Fruit fly (Drosophila melanogaster) whole organism, embryonic: Measurements from ENCODE around the gene CstF50.

Experiments used
- Atf3 ChIP-seq: fragments of 200-800 bp; sonication (Bioruptor generic); optimal IDR thresholded peaks from 3 replicates; lab custom pipeline; 2016; ENCODE audit warnings: missing biosample characterization, missing genetic modification characterization
- B-H2 ChIP-seq: fragments of 200-800 bp; sonication (Bioruptor generic); optimal IDR thresholded peaks from 2 replicates; lab custom pipeline; 2018; ENCODE audit warnings: missing biosample characterization, mild to moderate bottlenecking, missing genetic modification characterization
- CG10147 ChIP-seq: fragments of 200-800 bp; sonication (Bioruptor generic); optimal IDR thresholded peaks from 2 replicates; lab custom pipeline; 2019; ENCODE audit warnings: missing biosample characterization, mild to moderate bottlenecking, missing genetic modification characterization, moderate library complexity
- CG1024 ChIP-seq: fragments of 200-800 bp; sonication (Bioruptor generic); IDR thresholded peaks from 2 replicates; pipeline ENCODE4 v1.3.6; 2022; ENCODE audit warnings: missing biosample characterization, missing genetic modification characterization
- CG11504 ChIP-seq: fragments of 200-800 bp; sonication (Bioruptor generic); optimal IDR thresholded peaks from 3 replicates; lab custom pipeline; 2019; ENCODE audit warnings: missing biosample characterization, mild to moderate bottlenecking, missing genetic modification characterization, moderate library complexity
- CG17186 ChIP-seq: fragments of 200-800 bp; sonication (Bioruptor generic); optimal IDR thresholded peaks from 3 replicates; lab custom pipeline; 2017; ENCODE audit warnings: missing biosample characterization, missing genetic modification reagents, missing genetic modification characterization
- CG2116 ChIP-seq: fragments of 200-800 bp; sonication (Bioruptor generic); optimal IDR thresholded peaks from 3 replicates; lab custom pipeline; 2018; ENCODE audit warnings: missing biosample characterization, mild to moderate bottlenecking, missing genetic modification characterization
- CG31224 ChIP-seq: fragments of 200-800 bp; sonication (Bioruptor generic); IDR thresholded peaks from 2 replicates; pipeline ENCODE4 v1.3.6; 2022; ENCODE audit warnings: missing biosample characterization, missing genetic modification characterization
- CG34224 ChIP-seq: fragments of 200-800 bp; sonication (Bioruptor generic); IDR thresholded peaks from 3 replicates; pipeline ENCODE4 v1.3.6; 2022; ENCODE audit warnings: missing biosample characterization, missing genetic modification characterization; ENCODE audit not compliant: partially characterized antibody
- CG4282 ChIP-seq: fragments of 200-800 bp; sonication (Bioruptor generic); optimal IDR thresholded peaks from 2 replicates; lab custom pipeline; 2016; ENCODE audit warnings: missing biosample characterization, missing genetic modification characterization
- CG4707 ChIP-seq: fragments of 200-800 bp; sonication (Bioruptor generic); optimal IDR thresholded peaks from 2 replicates; lab custom pipeline; 2018; ENCODE audit warnings: missing biosample characterization, mild to moderate bottlenecking, missing genetic modification characterization, moderate library complexity
- CG6854 ChIP-seq: fragments of 200-800 bp; sonication (Bioruptor generic); optimal IDR thresholded peaks from 3 replicates; lab custom pipeline; 2017; ENCODE audit warnings: missing biosample characterization, mild to moderate bottlenecking, missing genetic modification characterization
- CG7839 ChIP-seq: fragments of 200-800 bp; sonication (Bioruptor generic); optimal IDR thresholded peaks from 3 replicates; lab custom pipeline; 2018; ENCODE audit warnings: missing biosample characterization, mild to moderate bottlenecking, missing genetic modification characterization, moderate library complexity
- CG8281 ChIP-seq: fragments of 200-800 bp; sonication (Bioruptor generic); optimal IDR thresholded peaks from 2 replicates; lab custom pipeline; 2018; ENCODE audit warnings: missing biosample characterization, mild to moderate bottlenecking, missing genetic modification characterization, moderate library complexity
- CG9215 ChIP-seq: fragments of 200-800 bp; sonication (Bioruptor generic); IDR thresholded peaks from 2 replicates; pipeline ENCODE4 v1.3.6; 2022; ENCODE audit warnings: missing biosample characterization, missing genetic modification characterization
- CrebB ChIP-seq: fragments of 200-800 bp; sonication (Bioruptor generic); optimal IDR thresholded peaks from 3 replicates; lab custom pipeline; 2018; ENCODE audit warnings: missing biosample characterization, mild to moderate bottlenecking, missing genetic modification characterization
- D19B ChIP-seq: fragments of 200-800 bp; sonication (Bioruptor generic); optimal IDR thresholded peaks from 2 replicates; lab custom pipeline; 2017; ENCODE audit warnings: missing biosample characterization, mild to moderate bottlenecking, missing genetic modification characterization
- Dbx ChIP-seq: fragments of 200-800 bp; sonication (Bioruptor generic); IDR thresholded peaks from 3 replicates; pipeline ENCODE4 v1.3.6; 2022; ENCODE audit warnings: missing biosample characterization, missing genetic modification characterization
- Dref ChIP-seq: fragments of 200-800 bp; sonication (Bioruptor generic); IDR thresholded peaks from 2 replicates; pipeline ENCODE4 v1.3.6; 2022; ENCODE audit warnings: missing biosample characterization, missing genetic modification characterization
- Fer1 ChIP-seq: fragments of 200-800 bp; sonication (Bioruptor generic); optimal IDR thresholded peaks from 2 replicates; lab custom pipeline; 2017; ENCODE audit warnings: missing biosample characterization, mild to moderate bottlenecking, missing genetic modification characterization
- Gsc ChIP-seq: fragments of 200-800 bp; sonication (Bioruptor generic); IDR thresholded peaks from 2 replicates; pipeline ENCODE4 v1.3.6; 2022; ENCODE audit warnings: missing biosample characterization, missing genetic modification characterization
- HmgD ChIP-seq: fragments of 200-800 bp; sonication (Bioruptor generic); optimal IDR thresholded peaks from 3 replicates; lab custom pipeline; 2016; ENCODE audit warnings: missing biosample characterization, missing genetic modification characterization
- Hr3 ChIP-seq: fragments of 200-800 bp; sonication (Bioruptor generic); optimal IDR thresholded peaks from 3 replicates; lab custom pipeline; 2016; ENCODE audit warnings: missing biosample characterization, missing genetic modification characterization
- Jarid2 ChIP-seq: fragments of 200-800 bp; sonication (Bioruptor generic); optimal IDR thresholded peaks from 3 replicates; lab custom pipeline; 2017; ENCODE audit warnings: mild to moderate bottlenecking, missing biosample characterization, missing genetic modification reagents, missing genetic modification characterization
- Sox100B ChIP-seq: fragments of 200-800 bp; sonication (Bioruptor generic); optimal IDR thresholded peaks from 3 replicates; lab custom pipeline; 2018; ENCODE audit warnings: missing biosample characterization, mild to moderate bottlenecking, missing genetic modification characterization
- Sox102F ChIP-seq: fragments of 200-800 bp; sonication (Bioruptor generic); optimal IDR thresholded peaks from 2 replicates; lab custom pipeline; 2018; ENCODE audit warnings: missing biosample characterization, mild to moderate bottlenecking, missing genetic modification characterization, moderate library complexity
- Spps ChIP-seq: fragments of 200-800 bp; sonication (Bioruptor generic); optimal IDR thresholded peaks from 2 replicates; lab custom pipeline; 2018; ENCODE audit warnings: missing biosample characterization, mild to moderate bottlenecking, missing genetic modification characterization
- ase ChIP-seq: fragments of 200-800 bp; sonication (Bioruptor generic); IDR thresholded peaks from 3 replicates; pipeline ENCODE4 v1.3.6; 2022; ENCODE audit warnings: missing biosample characterization, missing genetic modification characterization
- bcd ChIP-seq: fragments of 200-800 bp; sonication (Bioruptor generic); optimal IDR thresholded peaks from 2 replicates; lab custom pipeline; 2017; ENCODE audit warnings: missing biosample characterization, mild to moderate bottlenecking, missing genetic modification characterization
- btn ChIP-seq: fragments of 200-800 bp; sonication (Bioruptor generic); optimal IDR thresholded peaks from 2 replicates; lab custom pipeline; 2016; ENCODE audit warnings: missing biosample characterization, missing genetic modification characterization
- crp ChIP-seq, 2 experiments: fragments of 200-800 bp; sonication (Bioruptor generic); optimal IDR thresholded peaks; 2 replicates in 1 of 2; 3 replicates in 1 of 2; lab custom pipeline; 2017; ENCODE audit warnings: missing biosample characterization in 2 of 2, missing genetic modification characterization in 2 of 2, mild to moderate bottlenecking in 1 of 2, moderate library complexity in 1 of 2
- dm ChIP-seq: fragments of 200-800 bp; sonication (Bioruptor generic); optimal IDR thresholded peaks from 3 replicates; lab custom pipeline; 2016; ENCODE audit warnings: missing biosample characterization, missing genetic modification characterization
- ftz-f1 ChIP-seq: fragments of 200-800 bp; sonication (Bioruptor generic); optimal IDR thresholded peaks from 2 replicates; lab custom pipeline; 2016; ENCODE audit warnings: missing biosample characterization, missing genetic modification characterization
- gcm ChIP-seq: fragments of 200-800 bp; sonication (Bioruptor generic); optimal IDR thresholded peaks from 2 replicates; lab custom pipeline; 2019; ENCODE audit warnings: missing biosample characterization, mild to moderate bottlenecking, missing genetic modification characterization, moderate library complexity
- inv ChIP-seq: fragments of 200-800 bp; sonication (Bioruptor generic); IDR thresholded peaks from 2 replicates; pipeline ENCODE4 v1.3.6; 2022; ENCODE audit warnings: missing biosample characterization, missing genetic modification characterization; ENCODE audit not compliant: partially characterized antibody
- knrl ChIP-seq: fragments of 200-800 bp; sonication (Bioruptor generic); IDR thresholded peaks from 3 replicates; pipeline ENCODE4 v1.3.6; 2022; ENCODE audit warnings: missing biosample characterization, missing genetic modification characterization; ENCODE audit not compliant: partially characterized antibody
- lilli ChIP-seq: fragments of 200-800 bp; sonication (Bioruptor generic); optimal IDR thresholded peaks from 3 replicates; lab custom pipeline; 2016; ENCODE audit warnings: missing biosample characterization, missing genetic modification characterization
- lov ChIP-seq, 2 experiments: fragments of 200-800 bp in 1 of 2; fragments of >200 bp in 1 of 2; sonication (Bioruptor generic) in 1 of 2; IDR thresholded peaks in 1 of 2; optimal IDR thresholded peaks in 1 of 2; 2 replicates in 1 of 2; 3 replicates in 1 of 2; pipeline versions ENCODE4 v1.3.6 to Lab custom; 2017 to 2022; ENCODE audit warnings: missing biosample characterization in 1 of 2, missing genetic modification characterization in 1 of 2
- mld ChIP-seq: fragments of 200-800 bp; sonication (Bioruptor generic); IDR thresholded peaks from 3 replicates; pipeline ENCODE4 v1.3.6; 2022; ENCODE audit warnings: missing biosample characterization, missing genetic modification characterization; ENCODE audit not compliant: partially characterized antibody
- nerfin-1 ChIP-seq: fragments of 200-800 bp; sonication (Bioruptor generic); optimal IDR thresholded peaks from 3 replicates; lab custom pipeline; 2019; ENCODE audit warnings: missing biosample characterization, mild to moderate bottlenecking, missing genetic modification characterization, moderate library complexity
- pfk ChIP-seq: fragments of 200-800 bp; sonication (Bioruptor generic); optimal IDR thresholded peaks from 2 replicates; lab custom pipeline; 2018; ENCODE audit warnings: missing biosample characterization, mild to moderate bottlenecking, missing genetic modification characterization, moderate library complexity
- pum ChIP-seq: fragments of 200-800 bp; sonication (Bioruptor generic); optimal IDR thresholded peaks from 2 replicates; lab custom pipeline; 2016; ENCODE audit warnings: missing biosample characterization, missing genetic modification characterization
- run ChIP-seq: fragments of 200-800 bp; sonication (Bioruptor generic); optimal IDR thresholded peaks from 3 replicates; lab custom pipeline; 2018; ENCODE audit warnings: missing biosample characterization, mild to moderate bottlenecking, missing genetic modification characterization
- sima ChIP-seq: fragments of 200-800 bp; sonication (Bioruptor generic); optimal IDR thresholded peaks from 2 replicates; lab custom pipeline; 2016; ENCODE audit warnings: missing biosample characterization, missing genetic modification characterization
- slbo ChIP-seq: fragments of 200-800 bp; sonication (Bioruptor generic); IDR thresholded peaks from 2 replicates; pipeline ENCODE4 v1.3.6; 2022; ENCODE audit warnings: missing biosample characterization, missing genetic modification characterization
- slp2 ChIP-seq: fragments of 200-800 bp; sonication (Bioruptor generic); optimal IDR thresholded peaks from 2 replicates; lab custom pipeline; 2016; ENCODE audit warnings: missing biosample characterization, missing genetic modification characterization
- tin ChIP-seq: fragments of 200-800 bp; sonication (Bioruptor generic); optimal IDR thresholded peaks from 3 replicates; lab custom pipeline; 2016; ENCODE audit warnings: missing biosample characterization, missing genetic modification characterization
- wek ChIP-seq: fragments of 200-800 bp; sonication (Bioruptor generic); optimal IDR thresholded peaks from 3 replicates; lab custom pipeline; 2018; ENCODE audit warnings: missing biosample characterization, mild to moderate bottlenecking, missing genetic modification characterization, moderate library complexity
- zen2 ChIP-seq: fragments of 200-800 bp; sonication (Bioruptor generic); IDR thresholded peaks from 3 replicates; pipeline ENCODE4 v1.3.6; 2022; ENCODE audit warnings: missing biosample characterization, missing genetic modification characterization; ENCODE audit not compliant: partially characterized antibody

The CstF50 gene

DNA sequence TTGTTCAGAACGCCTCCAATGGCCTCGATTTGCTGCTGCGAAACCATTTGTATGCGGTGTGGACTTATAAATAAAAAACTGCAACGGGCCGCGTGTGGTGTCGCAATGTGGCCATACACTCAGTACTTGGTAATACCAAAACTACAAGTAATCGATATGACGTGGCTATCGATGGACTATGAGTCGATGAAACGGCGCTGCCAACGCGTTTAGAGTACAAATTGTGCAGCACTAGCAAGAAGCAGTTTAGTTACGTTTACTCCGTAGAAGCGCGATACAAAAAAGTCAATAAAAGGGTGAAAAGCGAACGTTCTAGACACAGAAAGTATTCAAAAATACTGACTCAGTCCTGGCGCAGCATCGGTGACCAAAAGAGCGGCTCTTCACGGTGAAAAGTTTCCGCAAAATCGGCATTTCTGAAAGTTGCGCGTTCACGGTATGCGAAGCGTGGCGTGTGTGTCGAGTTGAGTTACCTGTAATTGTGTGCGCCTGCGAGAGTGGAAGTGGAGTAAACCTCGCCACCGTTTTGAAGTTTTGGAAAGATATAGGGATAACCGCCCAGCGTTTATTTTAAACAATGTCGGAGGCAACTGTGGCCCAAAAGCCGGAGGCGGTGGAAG lies 10.8 kb upstream of the CstF50 start, which contains the start of the genes nero and CG1910 (continued):
- TF ChIP-seq B-H2 (GFP tag; lab: Kevin White, UChicago) (peak; percentile 27), CG4707 (GFP tag; lab: Kevin White, UChicago) (no peak), tin (GFP tag; lab: Kevin White, UChicago) (no peak), ase (GFP tag; lab: Robert Waterston, UW) (no peak), ftz-f1 (GFP tag; lab: Kevin White, UChicago) (no peak), Dref (no peak), CG7839 (tag; lab: Kevin White, UChicago) (no peak), gcm (GFP tag; lab: Kevin White, UChicago) (no peak), slp2 (GFP tag; lab: Kevin White, UChicago) (no peak), dm (GFP tag; lab: Kevin White, UChicago) (peak; percentile 93), CG6854 (GFP tag; lab: Kevin White, UChicago) (no peak), Sox102F (no peak), CG8281 (no peak), sima (GFP tag; lab: Kevin White, UChicago) (no peak), CG10147 (GFP tag; lab: Kevin White, UChicago) (no peak), btn (no peak), mld (GFP tag; lab: Robert Waterston, UW) (no peak), CG9215 (GFP tag; lab: Robert Waterston, UW) (no peak), CG11504 (tag; lab: Kevin White, UChicago) (no peak), D19B (GFP tag; lab: Kevin White, UChicago) (peak; percentile 25), zen2 (no peak), CrebB (tag; lab: Kevin White, UChicago) (no peak), pfk (peak; percentile 40), CG34224 (GFP tag; lab: Robert Waterston, UW) (no peak), Atf3 (GFP tag; lab: Kevin White, UChicago) (no peak), CG4282 (no peak), CG17186 (GFP tag; lab: Kevin White, UChicago) (peak; percentile 88), bcd (no peak), lilli (GFP tag; lab: Kevin White, UChicago) (no peak), wek (GFP tag; lab: Kevin White, UChicago) (no peak), slbo (no peak), CG1024 (GFP tag; lab: Robert Waterston, UW) (no peak), Gsc (no peak), Fer1 (GFP tag; lab: Kevin White, UChicago) (no peak), nerfin-1 (peak; percentile 25), CG2116 (GFP tag; lab: Kevin White, UChicago) (peak; percentile 63), knrl (GFP tag; lab: Robert Waterston, UW) (no peak), HmgD (GFP tag; lab: Kevin White, UChicago) (peak; percentile 70), crp (GFP tag; optimal IDR thresholded peaks at IDR 0.05; lab: Kevin White, UChicago) (peak in 1 of 2 experiments; percentile 13), Dbx (no peak), pum (no peak), Spps (no peak), inv (GFP tag; lab: Robert Waterston, UW) (no peak), Jarid2 (GFP tag; lab: Kevin White, UChicago) (no peak), lov (optimal IDR thresholded peaks at IDR 0.05; lab: Kevin White, UChicago) (no peak), lov (GFP tag; IDR thresholded peaks at IDR 0.05; lab: Robert Waterston, UW) (no peak), Hr3 (no peak), Sox100B (GFP tag; lab: Kevin White, UChicago) (no peak), run (tag; lab: Kevin White, UChicago) (no peak), CG31224 (no peak)
